Fruit fly (Drosophila melanogaster) whole organism: ENCODE results near the gene mRpL9.

Experiments used
- CG8478 ChIP-seq: fragments of >200 bp; optimal IDR thresholded peaks from 2 replicates; lab custom pipeline; 2018; ENCODE audit warnings: inconsistent platforms
- Dll ChIP-seq: fragments of >200 bp; optimal IDR thresholded peaks from 2 replicates; lab custom pipeline; 2017
- EcR ChIP-seq, 2 experiments: fragments of >200 bp; optimal IDR thresholded peaks; 2 replicates each; lab custom pipeline; 2017; ENCODE audit warnings: missing biosample characterization in 2 of 2, missing genetic modification characterization in 2 of 2, missing genetic modification reagents in 2 of 2
- pan ChIP-seq: fragments of >200 bp; optimal IDR thresholded peaks from 2 replicates; lab custom pipeline; 2017
- psq ChIP-seq: fragments of >200 bp; optimal IDR thresholded peaks from 2 replicates; lab custom pipeline; 2017
- usp ChIP-seq: fragments of >200 bp; optimal IDR thresholded peaks from 2 replicates; lab custom pipeline; 2017; ENCODE audit warnings: missing biosample characterization, missing genetic modification characterization, mixed read lengths

mRpL9 gene

dm6 chr3R:15379071-15379470, 48.5 kb downstream of the mRpL9 start:
- TF ChIP-seq Dll (lab: Kevin White, UChicago) (no peak), EcR (GFP tag; optimal IDR thresholded peaks at IDR 0.05; lab: Kevin White, UChicago) (no peak), CG8478 (no peak), psq (lab: Kevin White, UChicago) (no peak), usp (no peak), pan (lab: Kevin White, UChicago) (no peak)
